Worm (Caenorhabditis elegans) whole organism, L1 larva: ENCODE results near the gene slfl-5.

ENCODE experiments used
- ama-1 ChIP-seq: fragments of 150-350 bp; optimal IDR thresholded peaks from 2 replicates; lab custom pipeline; 2014
- ceh-63 ChIP-seq: fragments of 200-800 bp; sonication (Bioruptor generic); optimal IDR thresholded peaks from 2 replicates; lab custom pipeline; 2018; ENCODE audit warnings: mild to moderate bottlenecking, missing genetic modification characterization, missing compliant biosample characterization
- ceh-82 ChIP-seq, 3 experiments: fragments of 150-350 bp in 1 of 3; sonication (generic microtip) in 2 of 3; optimal IDR thresholded peaks; 2 replicates each; lab custom pipeline; 2014 to 2017; ENCODE audit warnings: missing biosample characterization in 3 of 3, missing genetic modification characterization in 3 of 3
- elt-3 ChIP-seq, 6 experiments: fragments of 150-350 bp in 1 of 6; sonication (generic microtip); optimal IDR thresholded peaks; 2 replicates each; lab custom pipeline; 2017 to 2018; ENCODE audit warnings: missing biosample characterization in 6 of 6, missing genetic modification characterization in 6 of 6, inconsistent platforms in 1 of 6

DNA sequence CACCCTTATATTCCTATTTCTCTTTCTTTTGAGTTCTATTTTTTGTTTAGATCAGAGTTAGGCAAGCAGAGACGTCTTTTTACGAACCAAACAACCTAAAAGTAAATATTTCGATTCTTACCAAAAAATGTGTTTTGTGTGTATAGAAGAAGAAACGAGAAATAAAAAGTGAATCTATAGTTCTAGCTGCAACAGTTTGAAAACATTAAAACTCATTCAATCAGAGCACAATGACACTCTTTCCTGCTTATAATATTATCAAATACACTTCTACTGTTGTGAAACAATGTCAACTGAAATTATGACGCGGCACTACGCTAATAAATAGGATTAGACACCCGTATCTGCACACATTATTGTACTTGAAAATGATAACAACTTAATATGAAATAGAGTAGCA lies 49.0 kb downstream of the slfl-5 start, which contains the start of gene ZK836.3:
- TF ChIP-seq ama-1 (lab: Kevin White, UChicago) (no peak), ceh-63 (GFP tag; lab: Kevin White, UChicago) (no peak), ceh-82 (tag; optimal IDR thresholded peaks at IDR 0.05; lab: Kevin White, UChicago) (no peak), elt-3 (tag; optimal IDR thresholded peaks at IDR 0.05; lab: Kevin White, UChicago) (no peak)
